Fruit fly (Drosophila melanogaster): ENCODE results near the gene kek5.

kek5 gene

DNA sequence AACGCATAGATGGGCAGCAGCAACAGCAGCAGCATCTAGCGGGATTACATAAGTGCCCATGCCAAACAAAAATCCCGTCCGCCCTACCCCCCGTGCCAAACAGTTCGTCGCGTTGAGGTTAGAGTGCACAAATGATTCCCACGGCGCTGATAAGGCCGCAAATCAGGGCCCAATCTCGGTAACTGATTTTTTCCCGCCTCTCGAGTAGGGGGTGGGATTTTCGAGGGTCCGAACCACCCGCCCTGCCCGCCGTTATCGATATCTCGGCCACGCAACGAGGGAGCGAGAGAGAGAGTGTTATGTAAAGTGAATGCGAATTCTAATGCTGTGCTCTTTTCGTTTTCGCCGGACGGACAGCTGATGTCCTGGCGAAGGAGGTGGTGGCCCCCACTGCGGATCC lies 167.9 kb downstream of the kek5 start:
- no peak for TF ChIP-seq noc (tag; optimal IDR thresholded peaks at IDR 0.05)
